Fruit fly (Drosophila melanogaster): ENCODE data around the gene GMF.

- no peak for TF ChIP-seq dysf (GFP tag; IDR thresholded peaks at IDR 0.05)
- TF ChIP-seq aop (GFP tag; IDR thresholded peaks at IDR 0.05), result no peak
- no peak for TF ChIP-seq en (GFP tag; optimal IDR thresholded peaks at IDR 0.05)
- TF ChIP-seq h (optimal IDR thresholded peaks at IDR 0.05), result no peak
- TF ChIP-seq insv (GFP tag; optimal IDR thresholded peaks at IDR 0.05), result no peak
Measured at dm6 chr2L:16276820-16277219, 25.9 kb downstream of the GMF start.

Measured in whole organism, embryonic.